Fruit fly (Drosophila melanogaster) whole organism, pupa: ENCODE results near the gene CG14312.

Experiments used
- CG12605 ChIP-seq: fragments of 200-800 bp; sonication (Bioruptor generic); IDR thresholded peaks from 2 replicates; pipeline ENCODE4 v1.3.6; 2022; ENCODE audit warnings: missing biosample characterization, missing genetic modification characterization
- CG13204 ChIP-seq: fragments of 200-800 bp; sonication (Bioruptor generic); optimal IDR thresholded peaks from 2 replicates; lab custom pipeline; 2018; ENCODE audit warnings: missing biosample characterization, mild to moderate bottlenecking, missing genetic modification characterization, moderate library complexity
- CG14655 ChIP-seq: fragments of 200-800 bp; sonication (Bioruptor generic); optimal IDR thresholded peaks from 3 replicates; lab custom pipeline; 2017; ENCODE audit warnings: mild to moderate bottlenecking, missing biosample characterization, missing genetic modification reagents, missing genetic modification characterization
- CG32121 ChIP-seq: fragments of 200-800 bp; sonication (Bioruptor generic); IDR thresholded peaks from 2 replicates; pipeline ENCODE4 v1.3.6; 2022; ENCODE audit warnings: missing biosample characterization, missing genetic modification characterization
- EcR ChIP-seq: fragments of 200-800 bp; sonication (Bioruptor generic); optimal IDR thresholded peaks from 3 replicates; lab custom pipeline; 2019; ENCODE audit warnings: missing biosample characterization, missing genetic modification characterization, mild to moderate bottlenecking, moderate library complexity, missing genetic modification reagents
- Pif1A ChIP-seq: fragments of 200-800 bp; sonication (Bioruptor generic); optimal IDR thresholded peaks from 3 replicates; lab custom pipeline; 2016; ENCODE audit warnings: missing biosample characterization, missing genetic modification characterization
- Pif1B ChIP-seq: fragments of 200-800 bp; sonication (Bioruptor generic); optimal IDR thresholded peaks from 3 replicates; lab custom pipeline; 2016; ENCODE audit warnings: missing biosample characterization, missing genetic modification characterization
- fd96Ca ChIP-seq: fragments of 200-800 bp; sonication (Bioruptor generic); IDR thresholded peaks from 3 replicates; pipeline ENCODE4 v1.3.6; 2022; ENCODE audit warnings: missing biosample characterization, missing genetic modification characterization

DNA sequence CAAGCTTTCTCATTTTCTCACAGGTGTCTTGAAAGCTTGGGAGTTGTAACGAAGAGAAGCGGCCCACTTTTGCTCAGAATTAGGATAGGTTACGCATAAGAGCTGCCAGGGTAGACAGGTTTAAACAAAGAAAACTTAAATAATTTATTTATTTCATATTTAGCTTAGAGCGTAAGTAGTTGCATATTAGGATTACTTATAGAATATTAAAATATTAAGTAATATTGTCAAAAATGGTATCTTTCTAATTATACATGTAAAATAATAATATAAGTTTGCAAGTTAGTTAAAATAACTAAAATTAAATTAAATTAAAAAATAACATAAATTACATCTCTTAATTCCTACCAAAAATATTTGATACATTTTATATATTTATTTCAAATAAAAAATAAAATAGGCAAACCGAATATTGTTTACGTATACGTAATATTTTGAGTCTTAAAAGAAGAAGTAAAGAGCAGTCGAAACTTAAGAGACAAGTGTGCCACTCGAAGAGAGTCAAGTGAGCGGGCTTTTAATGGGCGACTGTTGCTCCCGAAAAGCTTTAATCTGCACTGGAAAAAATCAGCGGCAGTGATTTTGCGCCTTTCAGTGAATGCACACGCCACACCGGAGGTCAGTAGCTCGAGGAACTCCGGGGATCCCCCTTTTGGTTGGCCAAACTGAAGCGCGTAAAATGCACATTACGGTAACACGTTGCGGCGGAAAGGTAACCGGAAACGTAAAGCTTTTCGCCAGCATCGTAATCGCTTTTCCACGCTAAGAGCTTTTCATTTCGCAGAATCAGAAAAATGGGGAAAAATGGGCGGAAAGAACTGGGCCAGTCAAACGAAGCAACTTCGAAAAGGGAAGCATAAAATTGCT lies 31.7 kb upstream of the CG14312 start:
- TF ChIP-seq Pif1B (GFP tag; lab: Kevin White, UChicago) (no peak), CG32121 (peak; percentile 66), CG14655 (GFP tag; lab: Kevin White, UChicago) (no peak), fd96Ca (peak; percentile 64; the same call in 1 of the 3 replicates), CG13204 (no peak), CG12605 (GFP tag; lab: Robert Waterston, UW) (no peak), EcR (peak; percentile 15), Pif1A (no peak)
